Fruit fly (Drosophila melanogaster) whole organism, prepupa: Measurements from ENCODE around the gene Or67c.

Experiments
- Blimp-1 ChIP-seq: fragments of 200-800 bp; sonication (Bioruptor generic); optimal IDR thresholded peaks from 3 replicates; lab custom pipeline; 2017; ENCODE audit warnings: missing biosample characterization, missing genetic modification characterization, mild to moderate bottlenecking, moderate library complexity, missing genetic modification reagents
- CG10669 ChIP-seq: fragments of 200-800 bp; sonication (Bioruptor generic); optimal IDR thresholded peaks from 3 replicates; lab custom pipeline; 2018; ENCODE audit warnings: missing biosample characterization, mild to moderate bottlenecking, missing genetic modification characterization, moderate library complexity
- CG11762 ChIP-seq: fragments of 200-800 bp; sonication (Bioruptor generic); optimal IDR thresholded peaks from 3 replicates; lab custom pipeline; 2016; ENCODE audit warnings: missing biosample characterization, missing genetic modification characterization; ENCODE audit not compliant: insufficient read depth
- CG16779 ChIP-seq: fragments of 200-800 bp; sonication (Bioruptor generic); optimal IDR thresholded peaks from 3 replicates; lab custom pipeline; 2017; ENCODE audit warnings: missing biosample characterization, mild to moderate bottlenecking, missing genetic modification characterization
- CG3032 ChIP-seq: fragments of 200-800 bp; optimal IDR thresholded peaks from 2 replicates; lab custom pipeline; 2019; ENCODE audit warnings: missing biosample characterization, mild to moderate bottlenecking, missing genetic modification characterization, moderate library complexity
- CG8632 ChIP-seq: fragments of 200-800 bp; sonication (Bioruptor generic); optimal IDR thresholded peaks from 3 replicates; lab custom pipeline; 2016; ENCODE audit warnings: missing biosample characterization, missing genetic modification characterization
- Ets21C ChIP-seq: fragments of 200-800 bp; sonication (Bioruptor generic); optimal IDR thresholded peaks from 3 replicates; lab custom pipeline; 2016; ENCODE audit warnings: missing biosample characterization, missing genetic modification characterization
- Sox102F ChIP-seq: fragments of 200-800 bp; sonication (Bioruptor generic); optimal IDR thresholded peaks from 2 replicates; lab custom pipeline; 2016; ENCODE audit warnings: missing biosample characterization, mild to moderate bottlenecking, missing genetic modification characterization
- esn ChIP-seq: fragments of 200-800 bp; sonication (Bioruptor generic); optimal IDR thresholded peaks from 2 replicates; lab custom pipeline; 2016; ENCODE audit warnings: missing biosample characterization, mild to moderate bottlenecking, missing genetic modification characterization, moderate library complexity

- no peak for TF ChIP-seq CG16779 (tag; lab: Kevin White, UChicago)
- no peak for TF ChIP-seq esn
- no peak for TF ChIP-seq Ets21C (GFP tag; lab: Kevin White, UChicago)
- TF ChIP-seq CG8632, result no peak
- TF ChIP-seq Sox102F (GFP tag; lab: Kevin White, UChicago), result no peak
- no peak for TF ChIP-seq Blimp-1
- no peak for TF ChIP-seq CG3032 (tag; lab: Kevin White, UChicago)
- no peak for TF ChIP-seq CG11762 (GFP tag; lab: Kevin White, UChicago)
- no peak for TF ChIP-seq CG10669 (GFP tag; lab: Kevin White, UChicago)
Observed at dm6 chr3L:10226055-10226454, 18.5 kb downstream of the Or67c start.
